Worm (Caenorhabditis elegans): ENCODE data around the gene srh-213.

ce11 chrV:3557422-3557821 is 37.4 kb downstream of the srh-213 start, which contains the start of gene grl-31:
- TF ChIP-seq ztf-23 (GFP tag; IDR thresholded peaks at IDR 0.05), result no peak
- no peak for TF ChIP-seq med-1 (GFP tag; optimal IDR thresholded peaks at IDR 0.05; ENCODE audit: insufficient read depth)
- TF ChIP-seq tab-1 (GFP tag; IDR thresholded peaks at IDR 0.05), result no peak
- no peak for TF ChIP-seq flt-1 (GFP tag; IDR thresholded peaks at IDR 0.05)
- no peak for TF ChIP-seq klf-2 (GFP tag; conservative IDR thresholded peaks at IDR 0.05)
- no peak for TF ChIP-seq ztf-29 (GFP tag; IDR thresholded peaks at IDR 0.05)
- no peak for TF ChIP-seq T22C8.4 (GFP tag; IDR thresholded peaks at IDR 0.05)
- no peak for TF ChIP-seq cog-1 (tag; optimal IDR thresholded peaks at IDR 0.05)
